Fruit fly (Drosophila melanogaster) whole organism, embryonic: Measurements from ENCODE around the gene Ctr9.

Source experiments
- Awh ChIP-seq: fragments of 200-800 bp; sonication (Bioruptor generic); IDR thresholded peaks from 2 replicates; pipeline ENCODE4, ENCODE4 v1.3.6; 2022; ENCODE audit warnings: missing biosample characterization, missing genetic modification characterization
- BEAF-32 ChIP-seq: fragments of 200-800 bp; sonication (Bioruptor generic); optimal IDR thresholded peaks from 3 replicates; lab custom pipeline; 2017; ENCODE audit warnings: missing biosample characterization, missing genetic modification characterization, mild to moderate bottlenecking, moderate library complexity, missing genetic modification reagents
- Blimp-1 ChIP-seq: fragments of 200-800 bp; sonication (Bioruptor generic); optimal IDR thresholded peaks from 3 replicates; lab custom pipeline; 2018; ENCODE audit warnings: missing biosample characterization, missing genetic modification characterization, mild to moderate bottlenecking, moderate library complexity, missing genetic modification reagents
- C15 ChIP-seq: fragments of 200-800 bp; sonication (Bioruptor generic); IDR thresholded peaks from 3 replicates; pipeline ENCODE4 v1.3.6; 2022; ENCODE audit warnings: missing biosample characterization, missing genetic modification characterization
- CG10267 ChIP-seq: fragments of 200-800 bp; sonication (Bioruptor generic); optimal IDR thresholded peaks from 2 replicates; lab custom pipeline; 2018; ENCODE audit warnings: missing biosample characterization, mild to moderate bottlenecking, missing genetic modification characterization, moderate library complexity
- CG12219 ChIP-seq: fragments of 200-800 bp; sonication (Bioruptor generic); optimal IDR thresholded peaks from 3 replicates; lab custom pipeline; 2018; ENCODE audit warnings: missing biosample characterization, mild to moderate bottlenecking, missing genetic modification characterization
- CG12391 ChIP-seq: fragments of 200-800 bp; sonication (Bioruptor generic); optimal IDR thresholded peaks from 3 replicates; lab custom pipeline; 2018; ENCODE audit warnings: missing biosample characterization, mild to moderate bottlenecking, missing genetic modification characterization, moderate library complexity
- CG14860 ChIP-seq: fragments of 200-800 bp; sonication (Bioruptor generic); IDR thresholded peaks from 3 replicates; pipeline ENCODE4 v1.3.6; 2022; ENCODE audit warnings: missing biosample characterization, missing genetic modification characterization; ENCODE audit not compliant: partially characterized antibody
- CG1602 ChIP-seq: fragments of 200-800 bp; sonication (Bioruptor generic); optimal IDR thresholded peaks from 3 replicates; lab custom pipeline; 2016; ENCODE audit warnings: missing biosample characterization, missing genetic modification characterization
- CG16813 ChIP-seq: fragments of 200-800 bp; sonication (Bioruptor generic); IDR thresholded peaks from 3 replicates; pipeline ENCODE4 v1.3.6; 2022; ENCODE audit warnings: missing biosample characterization, missing genetic modification characterization; ENCODE audit not compliant: partially characterized antibody
- CG18011 ChIP-seq: fragments of 200-800 bp; sonication (Bioruptor generic); optimal IDR thresholded peaks from 2 replicates; lab custom pipeline; 2017; ENCODE audit warnings: missing biosample characterization, missing genetic modification characterization, mild to moderate bottlenecking, moderate library complexity, missing genotype
- CG30403 ChIP-seq: fragments of 200-800 bp; sonication (Bioruptor generic); optimal IDR thresholded peaks from 3 replicates; lab custom pipeline; 2016; ENCODE audit warnings: missing biosample characterization, missing genetic modification characterization
- CG3847 ChIP-seq: fragments of 200-800 bp; sonication (Bioruptor generic); IDR thresholded peaks from 2 replicates; pipeline ENCODE4 v1.3.6; 2022; ENCODE audit warnings: missing biosample characterization, missing genetic modification characterization
- CG4360 ChIP-seq: fragments of 200-800 bp; sonication (Bioruptor generic); IDR thresholded peaks from 2 replicates; pipeline ENCODE4 v1.3.6; 2022; ENCODE audit warnings: missing biosample characterization, missing genetic modification characterization
- CG4730 ChIP-seq: fragments of 200-800 bp; sonication (Bioruptor generic); IDR thresholded peaks from 2 replicates; pipeline ENCODE4 v1.3.6; 2022; ENCODE audit warnings: missing biosample characterization, missing genetic modification characterization
- CG5180 ChIP-seq: fragments of 200-800 bp; sonication (Bioruptor generic); optimal IDR thresholded peaks from 3 replicates; lab custom pipeline; 2017; ENCODE audit warnings: missing biosample characterization, missing genetic modification characterization, mild to moderate bottlenecking, moderate library complexity, missing genetic modification reagents
- CG6175 ChIP-seq: fragments of 200-800 bp; sonication (Bioruptor generic); IDR thresholded peaks from 3 replicates; pipeline ENCODE4 v1.3.6; 2022; ENCODE audit warnings: missing biosample characterization, missing genetic modification characterization
- CG6791 ChIP-seq: fragments of 200-800 bp; sonication (Bioruptor generic); IDR thresholded peaks from 3 replicates; pipeline ENCODE4 v1.3.6; 2022; ENCODE audit warnings: missing biosample characterization, missing genetic modification characterization; ENCODE audit not compliant: partially characterized antibody
- CG7357 ChIP-seq: fragments of 200-800 bp; sonication (Bioruptor generic); IDR thresholded peaks from 3 replicates; pipeline ENCODE4 v1.3.6; 2022; ENCODE audit warnings: missing biosample characterization, missing genetic modification characterization
- CG8478 ChIP-seq: fragments of >200 bp; optimal IDR thresholded peaks from 2 replicates; lab custom pipeline; 2018
- CG9797 ChIP-seq: fragments of 200-800 bp; sonication (Bioruptor generic); optimal IDR thresholded peaks from 3 replicates; lab custom pipeline; 2018; ENCODE audit warnings: missing biosample characterization, mild to moderate bottlenecking, missing genetic modification characterization
- CG9932 ChIP-seq: fragments of 200-800 bp; sonication (Bioruptor generic); IDR thresholded peaks from 2 replicates; pipeline ENCODE4 v1.3.6; 2022; ENCODE audit warnings: missing biosample characterization, missing genetic modification characterization
- CTCF ChIP-seq: fragments of 200-800 bp; sonication (Bioruptor generic); optimal IDR thresholded peaks from 2 replicates; lab custom pipeline; 2017; ENCODE audit warnings: missing biosample characterization, mild to moderate bottlenecking, missing genetic modification characterization, moderate library complexity
- D ChIP-seq, 2 experiments: fragments of 200-800 bp in 1 of 2; fragments of >200 bp in 1 of 2; sonication (Bioruptor generic) in 1 of 2; optimal IDR thresholded peaks; 2 replicates in 1 of 2; 3 replicates in 1 of 2; lab custom pipeline; 2017; ENCODE audit warnings: mild to moderate bottlenecking in 1 of 2, missing biosample characterization in 1 of 2, missing genetic modification characterization in 1 of 2, missing genetic modification reagents in 1 of 2
- E2f1 ChIP-seq: fragments of 200-800 bp; sonication (Bioruptor generic); IDR thresholded peaks from 2 replicates; pipeline ENCODE4 v1.3.6; 2022; ENCODE audit warnings: missing biosample characterization, missing genetic modification characterization
- Gug ChIP-seq: fragments of 200-800 bp; sonication (Bioruptor generic); IDR thresholded peaks from 4 replicates; pipeline ENCODE4 v1.3.6; 2022; ENCODE audit warnings: missing biosample characterization, missing genetic modification characterization
- Hr51 ChIP-seq, 2 experiments: fragments of 200-800 bp; sonication (Bioruptor generic); optimal IDR thresholded peaks; 2 replicates in 1 of 2; 3 replicates in 1 of 2; lab custom pipeline; 2016 to 2018; ENCODE audit warnings: missing biosample characterization in 2 of 2, missing genetic modification characterization in 2 of 2, mild to moderate bottlenecking in 1 of 2, moderate library complexity in 1 of 2
- Jarid2 ChIP-seq: fragments of 200-800 bp; sonication (Bioruptor generic); optimal IDR thresholded peaks from 3 replicates; lab custom pipeline; 2017; ENCODE audit warnings: mild to moderate bottlenecking, missing biosample characterization, missing genetic modification reagents, missing genetic modification characterization
- Nf-YA ChIP-seq: fragments of 200-800 bp; sonication (Bioruptor generic); IDR thresholded peaks from 2 replicates; pipeline ENCODE4 v1.3.6; 2022; ENCODE audit warnings: missing biosample characterization, missing genetic modification characterization
- Oli ChIP-seq: fragments of 200-800 bp; sonication (Bioruptor generic); optimal IDR thresholded peaks from 2 replicates; lab custom pipeline; 2018; ENCODE audit warnings: missing biosample characterization, mild to moderate bottlenecking, missing genetic modification characterization, moderate library complexity
- Pdp1 ChIP-seq, 2 experiments: fragments of 200-800 bp; sonication (Bioruptor generic); optimal IDR thresholded peaks; 3 replicates each; lab custom pipeline; 2016; ENCODE audit warnings: missing biosample characterization in 2 of 2, missing genetic modification characterization in 2 of 2, mild to moderate bottlenecking in 1 of 2, moderate library complexity in 1 of 2
- Scr ChIP-seq: fragments of 200-800 bp; sonication (Bioruptor generic); IDR thresholded peaks from 2 replicates; pipeline ENCODE4 v1.3.6; 2022; ENCODE audit warnings: missing biosample characterization, missing genetic modification characterization; ENCODE audit not compliant: partially characterized antibody
- Six4 ChIP-seq: fragments of 200-800 bp; sonication (Bioruptor generic); optimal IDR thresholded peaks from 2 replicates; lab custom pipeline; 2016; ENCODE audit warnings: missing biosample characterization, missing genetic modification characterization
- Sox100B ChIP-seq: fragments of 200-800 bp; sonication (Bioruptor generic); optimal IDR thresholded peaks from 3 replicates; lab custom pipeline; 2018; ENCODE audit warnings: missing biosample characterization, mild to moderate bottlenecking, missing genetic modification characterization
- Sry-β ChIP-seq: fragments of 200-800 bp; sonication (Bioruptor generic); optimal IDR thresholded peaks from 2 replicates; lab custom pipeline; 2018; ENCODE audit warnings: missing biosample characterization, mild to moderate bottlenecking, missing genetic modification characterization, moderate library complexity
- YL-1 ChIP-seq: fragments of 200-800 bp; sonication (Bioruptor generic); optimal IDR thresholded peaks from 3 replicates; lab custom pipeline; 2017; ENCODE audit warnings: missing biosample characterization, mild to moderate bottlenecking, missing genetic modification characterization
- ac ChIP-seq: fragments of 200-800 bp; sonication (Bioruptor generic); optimal IDR thresholded peaks from 3 replicates; lab custom pipeline; 2017; ENCODE audit warnings: missing biosample characterization, mild to moderate bottlenecking, missing genetic modification characterization
- cato ChIP-seq: fragments of 200-800 bp; sonication (Bioruptor generic); optimal IDR thresholded peaks from 2 replicates; lab custom pipeline; 2016; ENCODE audit warnings: missing biosample characterization, missing genetic modification characterization, borderline replicate concordance
- crol ChIP-seq: fragments of 200-800 bp; sonication (Bioruptor generic); IDR thresholded peaks from 2 replicates; pipeline ENCODE4 v1.3.6; 2022; ENCODE audit warnings: missing biosample characterization, missing genetic modification characterization
- her ChIP-seq: fragments of 200-800 bp; sonication (Bioruptor generic); optimal IDR thresholded peaks from 2 replicates; lab custom pipeline; 2016; ENCODE audit warnings: missing biosample characterization, missing genetic modification characterization
- odd ChIP-seq: fragments of 200-800 bp; sonication (Bioruptor generic); optimal IDR thresholded peaks from 2 replicates; lab custom pipeline; 2017; ENCODE audit warnings: missing biosample characterization, mild to moderate bottlenecking, missing genetic modification characterization
- pum ChIP-seq: fragments of 200-800 bp; sonication (Bioruptor generic); optimal IDR thresholded peaks from 2 replicates; lab custom pipeline; 2016; ENCODE audit warnings: missing biosample characterization, missing genetic modification characterization
- sc ChIP-seq, 3 experiments: fragments of >200 bp in 2 of 3; fragments of 200-800 bp in 1 of 3; sonication (Bioruptor generic) in 1 of 3; optimal IDR thresholded peaks; 2 replicates in 2 of 3; 3 replicates in 1 of 3; lab custom pipeline; 2017; ENCODE audit warnings: mild to moderate bottlenecking in 1 of 3, missing biosample characterization in 1 of 3, missing genetic modification characterization in 1 of 3, missing genetic modification reagents in 1 of 3
- sens ChIP-seq: fragments of 200-800 bp; sonication (Bioruptor generic); peaks from one replicate; lab custom pipeline; 2016; ENCODE audit warnings: missing biosample characterization, missing genetic modification characterization
- so ChIP-seq: fragments of 200-800 bp; sonication (Bioruptor generic); IDR thresholded peaks from 3 replicates; pipeline ENCODE4 v1.3.6; 2022; ENCODE audit warnings: missing biosample characterization, missing genetic modification characterization
- unc-4 ChIP-seq: fragments of 200-800 bp; sonication (Bioruptor generic); IDR thresholded peaks from 2 replicates; pipeline ENCODE4 v1.3.6; 2022; ENCODE audit warnings: missing biosample characterization, missing genetic modification characterization; ENCODE audit not compliant: partially characterized antibody
- vfl ChIP-seq: fragments of 200-800 bp; sonication (Bioruptor generic); optimal IDR thresholded peaks from 2 replicates; lab custom pipeline; 2016; ENCODE audit warnings: missing biosample characterization, missing genetic modification characterization
- wdn ChIP-seq: fragments of 200-800 bp; sonication (Bioruptor generic); IDR thresholded peaks from 2 replicates; pipeline ENCODE4 v1.3.6; 2022; ENCODE audit warnings: missing biosample characterization, missing genetic modification characterization
- zfh2 ChIP-seq: fragments of 200-800 bp; sonication (Bioruptor generic); optimal IDR thresholded peaks from 2 replicates; lab custom pipeline; 2016; ENCODE audit warnings: missing biosample characterization, missing genetic modification characterization

Gene Ctr9

DNA sequence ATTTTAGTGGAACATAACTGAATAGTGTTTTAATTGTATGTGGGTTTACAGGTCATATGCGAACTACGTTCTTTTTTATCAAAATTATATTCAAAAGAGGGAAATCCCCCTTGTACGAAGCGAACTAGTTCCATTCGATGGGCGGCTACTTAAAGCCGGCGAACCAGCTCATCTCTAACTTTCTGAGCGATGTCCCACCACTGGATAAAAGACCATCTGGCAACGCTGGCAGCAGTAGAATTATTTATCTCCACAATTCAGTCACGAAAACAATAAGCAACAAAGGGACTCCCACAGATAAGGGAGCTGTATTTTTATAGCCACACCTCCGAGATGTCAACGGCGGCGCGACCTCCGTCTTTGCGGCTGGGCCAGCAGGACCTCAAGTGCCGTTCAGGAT, 11.3 kb upstream of the Ctr9 start, which contains the start of gene Rabex-5 (continued):
- TF ChIP-seq sc (optimal IDR thresholded peaks at IDR 0.05; lab: Kevin White, UChicago): no peak
- no peak for TF ChIP-seq sc (GFP tag; optimal IDR thresholded peaks at IDR 0.05; lab: Kevin White, UChicago)
- peak; percentile 65 for TF ChIP-seq her (GFP tag; lab: Kevin White, UChicago)
- TF ChIP-seq Oli (tag; lab: Kevin White, UChicago): no peak
- TF ChIP-seq Six4: no peak
- peak; percentile 41 for TF ChIP-seq CG30403 (GFP tag; lab: Kevin White, UChicago)
- no peak for TF ChIP-seq CG18011 (GFP tag; lab: Kevin White, UChicago)
- TF ChIP-seq CG3847 (GFP tag; lab: Robert Waterston, UW): peak; percentile 65
- peak; percentile 80 for TF ChIP-seq CG16813 (GFP tag; lab: Robert Waterston, UW)
- TF ChIP-seq Blimp-1 (GFP tag; lab: Kevin White, UChicago): no peak
- TF ChIP-seq sens (GFP tag; lab: Kevin White, UChicago): peak; percentile 73
- TF ChIP-seq CG8478 (lab: Kevin White, UChicago): no peak
- TF ChIP-seq CG14860 (GFP tag; lab: Robert Waterston, UW): peak; percentile 53; the same call in 2 of the 3 replicates
- peak; percentile 74 for TF ChIP-seq Sry-β (GFP tag; lab: Kevin White, UChicago)
- TF ChIP-seq ac (GFP tag; lab: Kevin White, UChicago): no peak
- peak; percentile 7 for TF ChIP-seq vfl
- peak in 1 of 2 experiments; percentile 24 for TF ChIP-seq Pdp1 (GFP tag; optimal IDR thresholded peaks at IDR 0.05; lab: Kevin White, UChicago)
- TF ChIP-seq CG12391 (tag; lab: Kevin White, UChicago): peak; percentile 43
- TF ChIP-seq Gug: peak; percentile 52; the same call in 2 of the 4 replicates
- TF ChIP-seq CG6175 (GFP tag; lab: Robert Waterston, UW): no peak
- TF ChIP-seq Hr51 (GFP tag; optimal IDR thresholded peaks at IDR 0.05; lab: Kevin White, UChicago): peak in 1 of 2 experiments; percentile 23
- peak; percentile 50 for TF ChIP-seq zfh2 (GFP tag; lab: Kevin White, UChicago)
- TF ChIP-seq Nf-YA (GFP tag; lab: Robert Waterston, UW): no peak
- no peak for TF ChIP-seq C15 (GFP tag; lab: Robert Waterston, UW)
- no peak for TF ChIP-seq so
- TF ChIP-seq odd (GFP tag; lab: Kevin White, UChicago): no peak
- TF ChIP-seq wdn (GFP tag; lab: Robert Waterston, UW): no peak
- TF ChIP-seq CG12219 (GFP tag; lab: Kevin White, UChicago): no peak
- TF ChIP-seq CG9932 (GFP tag; lab: Robert Waterston, UW): peak; percentile 70
- TF ChIP-seq Sox100B: no peak

DNA sequence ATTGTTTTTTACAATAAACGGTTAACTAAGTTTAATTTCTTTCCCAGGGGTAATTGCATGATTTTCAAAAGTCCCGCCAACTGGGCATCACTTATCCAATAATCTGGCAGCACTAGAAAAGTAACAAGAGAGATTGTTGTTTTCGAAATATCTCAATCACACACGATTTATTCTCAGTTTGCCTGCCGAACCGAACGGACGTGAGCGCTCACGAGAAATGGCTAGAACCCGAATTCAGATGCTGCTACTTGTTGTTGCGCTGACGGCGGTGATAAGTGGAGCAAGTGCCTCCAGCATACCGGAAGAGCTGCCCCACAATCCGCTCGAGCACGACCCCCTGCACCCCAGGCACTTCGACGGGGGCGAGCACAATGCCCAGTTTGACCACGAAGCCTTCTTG, 8.5 kb upstream of the Ctr9 start, which contains the start of gene scf:
scf (plus strand) TSS at position 164 of the 400 bp plus-strand sequence.
- TF ChIP-seq D (optimal IDR thresholded peaks at IDR 0.05; lab: Kevin White, UChicago) (no peak), D (GFP tag; optimal IDR thresholded peaks at IDR 0.05; lab: Kevin White, UChicago) (no peak), CG5180 (no peak), CG10267 (tag; lab: Kevin White, UChicago) (peak; percentile 17), CG7357 (peak; percentile 53; the same call in 2 of the 3 replicates), cato (GFP tag; lab: Kevin White, UChicago) (no peak), Scr (GFP tag; lab: Robert Waterston, UW) (peak; percentile 37; the same call in 1 of the 2 replicates), CG3847 (GFP tag; lab: Robert Waterston, UW) (peak; percentile 48), CG4730 (GFP tag; lab: Robert Waterston, UW) (no peak), CG4360 (GFP tag; lab: Robert Waterston, UW) (peak; percentile 53; the same call in 1 of the 2 replicates), E2f1 (GFP tag; lab: Robert Waterston, UW) (no peak), YL-1 (peak; percentile 39), Jarid2 (GFP tag; lab: Kevin White, UChicago) (peak; percentile 80), pum (GFP tag; lab: Kevin White, UChicago) (no peak), crol (GFP tag; lab: Robert Waterston, UW) (0 out of 2 replicates have a peak, but pooled peaks have one; percentile 29), CG6791 (GFP tag; lab: Robert Waterston, UW) (0 out of 3 replicates have a peak, but pooled peaks have one; percentile 27), CG1602 (no peak), Awh (GFP tag; lab: Robert Waterston, UW) (0 out of 2 replicates have a peak, but pooled peaks have one; percentile 30), CTCF (GFP tag; lab: Kevin White, UChicago) (peak; percentile 33), CG9797 (peak; percentile 1), unc-4 (GFP tag; lab: Robert Waterston, UW) (peak; percentile 42; the same call in 1 of the 2 replicates), BEAF-32 (GFP tag; lab: Kevin White, UChicago) (peak; percentile 40)
